Worm (Caenorhabditis elegans) whole organism, midembryonic: ENCODE results near the gene oac-3.

Experiments used
- T22C8.4 ChIP-seq: fragments of 200-800 bp; sonication (Bioruptor generic); IDR thresholded peaks from 2 replicates; pipeline ENCODE4 v1.3.6; 2022; ENCODE audit warnings: missing genetic modification characterization, missing compliant biosample characterization
- cog-1 ChIP-seq: sonication (generic microtip); optimal IDR thresholded peaks from 2 replicates; lab custom pipeline; 2016; ENCODE audit warnings: missing genetic modification characterization, missing compliant biosample characterization
- flt-1 ChIP-seq: fragments of 200-800 bp; sonication (Bioruptor generic); IDR thresholded peaks from 2 replicates; pipeline ENCODE4 v1.3.6; 2022; ENCODE audit warnings: missing genetic modification characterization, missing compliant biosample characterization
- klf-2 ChIP-seq: fragments of 200-800 bp; sonication (Bioruptor generic); conservative IDR thresholded peaks from 2 replicates; pipeline ENCODE4 v1.3.6; 2022; ENCODE audit warnings: missing genetic modification reagents, missing genetic modification characterization, missing compliant biosample characterization
- med-1 ChIP-seq: sonication (generic microtip); optimal IDR thresholded peaks from 2 replicates; lab custom pipeline; 2017; ENCODE audit warnings: missing genetic modification characterization, mild to moderate bottlenecking, missing compliant biosample characterization, antibody characterized with exemption, missing genetic modification reagents; ENCODE audit not compliant: insufficient read depth
- ref-1 ChIP-seq: fragments of 200-800 bp; sonication (Bioruptor generic); conservative IDR thresholded peaks from 2 replicates; pipeline ENCODE4 v1.3.6; 2022; ENCODE audit warnings: missing genetic modification reagents, missing genetic modification characterization, missing compliant biosample characterization
- tab-1 ChIP-seq: fragments of 200-800 bp; sonication (Bioruptor generic); IDR thresholded peaks from 2 replicates; pipeline ENCODE4 v1.3.6; 2022; ENCODE audit warnings: missing genetic modification characterization, missing compliant biosample characterization
- ztf-23 ChIP-seq: fragments of 200-800 bp; sonication (Bioruptor generic); IDR thresholded peaks from 2 replicates; pipeline ENCODE4 v1.3.6; 2022; ENCODE audit warnings: missing genetic modification reagents, missing genetic modification characterization, missing compliant biosample characterization
- ztf-29 ChIP-seq: fragments of 200-800 bp; sonication (Bioruptor generic); IDR thresholded peaks from 2 replicates; pipeline ENCODE4 v1.3.6; 2022; ENCODE audit warnings: missing genetic modification reagents, missing genetic modification characterization, missing compliant biosample characterization

The oac-3 gene

ce11 chrV:13869551-13869950 lies 29.8 kb upstream of the oac-3 start:
- no peak for TF ChIP-seq flt-1 (GFP tag; lab: Robert Waterston, UW)
- no peak for TF ChIP-seq ref-1
- no peak for TF ChIP-seq tab-1 (GFP tag; lab: Robert Waterston, UW)
- TF ChIP-seq klf-2 (GFP tag; lab: Robert Waterston, UW): no peak
- TF ChIP-seq cog-1: no peak
- TF ChIP-seq med-1 (GFP tag; lab: Kevin White, UChicago): no peak
- no peak for TF ChIP-seq T22C8.4
- no peak for TF ChIP-seq ztf-29
- no peak for TF ChIP-seq ztf-23 (GFP tag; lab: Robert Waterston, UW)

ce11 chrV:13872895-13873294 lies 26.4 kb upstream of the oac-3 start, which contains the start of gene cpt-5:
Gene cpt-5 (plus strand): TSS chrV:13873195.
- no peak for TF ChIP-seq ztf-29
- no peak for TF ChIP-seq tab-1 (GFP tag; lab: Robert Waterston, UW)
- no peak for TF ChIP-seq T22C8.4

ce11 chrV:13873323-13873722 lies 26.0 kb upstream of the oac-3 start:
- TF ChIP-seq cog-1: no peak
- no peak for TF ChIP-seq ztf-23 (GFP tag; lab: Robert Waterston, UW)
- no peak for TF ChIP-seq ztf-29
- no peak for TF ChIP-seq ref-1
- no peak for TF ChIP-seq med-1 (GFP tag; lab: Kevin White, UChicago)
- no peak for TF ChIP-seq T22C8.4
- TF ChIP-seq klf-2 (GFP tag; lab: Robert Waterston, UW): no peak
- no peak for TF ChIP-seq flt-1 (GFP tag; lab: Robert Waterston, UW)
- TF ChIP-seq tab-1 (GFP tag; lab: Robert Waterston, UW): no peak

ce11 chrV:13876529-13876928 lies 22.8 kb upstream of the oac-3 start, which contains the start of gene T22G5.1:
Gene T22G5.1 (plus strand): TSS chrV:13876829.
- no peak for TF ChIP-seq tab-1 (GFP tag; lab: Robert Waterston, UW)
- no peak for TF ChIP-seq ref-1
- no peak for TF ChIP-seq med-1 (GFP tag; lab: Kevin White, UChicago)
- TF ChIP-seq ztf-23 (GFP tag; lab: Robert Waterston, UW): no peak
- TF ChIP-seq klf-2 (GFP tag; lab: Robert Waterston, UW): no peak
- no peak for TF ChIP-seq T22C8.4
- TF ChIP-seq flt-1 (GFP tag; lab: Robert Waterston, UW): no peak
- TF ChIP-seq cog-1: no peak
- TF ChIP-seq ztf-29: no peak

DNA sequence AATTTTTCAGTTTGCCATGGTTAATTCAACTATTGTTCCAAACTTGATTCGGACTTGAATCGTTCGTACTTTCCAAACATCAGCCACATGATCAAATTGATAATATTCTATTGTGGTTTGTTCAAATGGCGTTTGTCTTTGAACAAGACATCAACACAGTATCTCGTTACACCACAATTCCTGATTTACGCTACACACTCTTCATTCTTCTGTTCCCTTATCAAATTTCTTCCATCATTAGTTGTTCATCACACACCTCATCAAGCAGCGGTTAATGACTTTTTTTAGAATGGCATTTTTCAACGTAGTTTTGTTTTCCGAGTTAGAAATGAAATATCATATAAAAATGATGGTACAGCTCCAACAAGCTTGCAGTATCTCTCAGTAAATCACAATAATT lies 21.1 kb upstream of the oac-3 start:
- TF ChIP-seq ztf-23 (GFP tag; lab: Robert Waterston, UW) (no peak), T22C8.4 (no peak), klf-2 (GFP tag; lab: Robert Waterston, UW) (no peak), tab-1 (GFP tag; lab: Robert Waterston, UW) (no peak), med-1 (GFP tag; lab: Kevin White, UChicago) (no peak), ztf-29 (no peak), ref-1 (no peak), flt-1 (GFP tag; lab: Robert Waterston, UW) (no peak)

DNA sequence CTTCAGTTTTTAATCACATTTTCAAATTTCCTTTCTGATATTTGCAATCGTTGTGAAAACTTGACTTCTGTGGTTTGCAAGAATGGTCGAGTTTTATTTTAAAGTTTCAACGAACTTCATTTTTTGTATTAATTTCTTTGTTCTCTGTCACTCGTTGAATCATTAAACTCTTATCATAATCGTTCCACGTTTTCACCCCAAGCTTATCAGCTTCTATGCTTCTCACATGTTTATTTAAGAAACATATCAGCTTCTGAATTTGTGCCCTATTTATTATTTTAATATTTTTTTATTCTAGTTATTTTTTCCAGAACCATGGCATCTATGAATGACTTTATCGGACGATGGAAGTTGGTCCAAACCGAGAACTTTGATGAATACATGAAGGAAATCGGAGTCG lies 20.1 kb upstream of the oac-3 start, which contains the start of gene lbp-7:
Gene lbp-7 (plus strand): TSS at position 312 of the 400 bp plus-strand sequence.
- no peak for TF ChIP-seq klf-2 (GFP tag; lab: Robert Waterston, UW)
- no peak for TF ChIP-seq tab-1 (GFP tag; lab: Robert Waterston, UW)
- no peak for TF ChIP-seq med-1 (GFP tag; lab: Kevin White, UChicago)
- no peak for TF ChIP-seq cog-1
- TF ChIP-seq flt-1 (GFP tag; lab: Robert Waterston, UW): no peak
- TF ChIP-seq ref-1: no peak
- TF ChIP-seq ztf-23 (GFP tag; lab: Robert Waterston, UW): no peak

DNA sequence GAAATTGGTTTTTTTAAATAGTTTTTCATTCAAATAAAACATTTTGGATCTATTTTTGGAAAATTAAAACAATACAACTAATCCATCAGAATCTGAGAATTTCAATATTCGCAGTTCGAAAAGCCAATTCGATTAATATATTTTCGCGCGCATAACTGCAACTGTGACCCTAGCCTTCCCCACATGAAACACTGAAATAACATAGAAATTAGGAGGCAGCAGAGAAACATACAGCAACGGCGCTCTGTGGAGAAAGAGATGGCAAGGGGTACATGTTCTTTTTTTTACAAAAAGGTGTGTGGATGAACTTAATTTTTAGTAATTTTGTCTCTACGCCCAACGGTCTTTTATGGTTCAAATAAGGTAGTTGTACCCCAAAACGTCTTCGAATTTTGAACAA lies 19.1 kb upstream of the oac-3 start:
- TF ChIP-seq cog-1: no peak

ce11 chrV:13880607-13881006 lies 18.7 kb upstream of the oac-3 start, which contains the start of gene T22G5.3:
Gene T22G5.3 (plus strand): TSS chrV:13880907.
- TF ChIP-seq med-1 (GFP tag; lab: Kevin White, UChicago) (no peak), tab-1 (GFP tag; lab: Robert Waterston, UW) (no peak)

ce11 chrV:13887358-13887757 lies 12.0 kb upstream of the oac-3 start, which contains the start of gene srsx-19:
Gene srsx-19 (plus strand): TSS chrV:13887658.
- TF ChIP-seq cog-1 (no peak), klf-2 (GFP tag; lab: Robert Waterston, UW) (no peak), ztf-23 (GFP tag; lab: Robert Waterston, UW) (no peak), tab-1 (GFP tag; lab: Robert Waterston, UW) (no peak), T22C8.4 (no peak), flt-1 (GFP tag; lab: Robert Waterston, UW) (no peak), ref-1 (no peak), ztf-29 (no peak), med-1 (GFP tag; lab: Kevin White, UChicago) (no peak)

- TF ChIP-seq tab-1 (GFP tag; lab: Robert Waterston, UW) (no peak), T22C8.4 (no peak)
These were observed 9.8 kb upstream of the oac-3 start, which contains the start of gene spp-12 for ce11 chrV:13889516-13889915. Gene spp-12 (plus strand): TSS chrV:13889816.

DNA sequence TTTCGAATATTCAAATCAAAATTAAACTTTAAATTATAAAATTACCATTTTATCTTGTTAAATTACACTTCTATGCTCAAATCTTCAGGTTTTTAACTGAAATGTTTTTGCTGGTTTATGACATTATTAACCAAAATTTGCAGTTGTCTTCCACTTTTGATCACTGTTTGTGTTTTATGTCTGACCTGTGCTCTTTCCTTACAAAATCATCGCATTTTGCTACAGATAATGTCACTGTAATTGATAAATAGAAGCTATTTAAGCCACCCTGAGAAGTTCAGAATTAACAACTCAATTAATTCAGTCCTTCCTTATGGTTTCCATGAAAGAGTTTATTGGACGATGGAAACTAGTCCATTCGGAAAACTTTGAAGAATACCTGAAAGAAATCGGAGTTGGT lies 8.8 kb upstream of the oac-3 start, which contains the start of gene lbp-8:
Gene lbp-8 (plus strand): TSS at position 301 of the 400 bp plus-strand sequence.
- TF ChIP-seq T22C8.4 (no peak), tab-1 (GFP tag; lab: Robert Waterston, UW) (no peak), med-1 (GFP tag; lab: Kevin White, UChicago) (no peak), ref-1 (no peak), cog-1 (no peak), flt-1 (GFP tag; lab: Robert Waterston, UW) (no peak), ztf-29 (no peak), klf-2 (GFP tag; lab: Robert Waterston, UW) (no peak), ztf-23 (GFP tag; lab: Robert Waterston, UW) (no peak)
